Worm (Caenorhabditis elegans) whole organism, L4 larva: ENCODE data around the gene C49C3.10.
A peak's percentile ranks its signal among the peaks of the same experiment; 100 is the strongest.

Experiments used
- D1046.2 ChIP-seq: fragments of 200-800 bp; sonication (Bioruptor generic); IDR thresholded peaks from 2 replicates; pipeline ENCODE4 v1.3.6; 2022; ENCODE audit warnings: missing genetic modification characterization, missing compliant biosample characterization
- F10B5.3 ChIP-seq: sonication (generic microtip); optimal IDR thresholded peaks from 2 replicates; lab custom pipeline; 2016; ENCODE audit warnings: mild to moderate bottlenecking, missing genetic modification characterization, missing compliant biosample characterization
- F26F4.8 ChIP-seq: fragments of 200-800 bp; sonication (Bioruptor generic); conservative IDR thresholded peaks from 2 replicates; pipeline ENCODE4 v1.3.6; 2022; ENCODE audit warnings: missing genetic modification characterization, missing compliant biosample characterization
- F37D6.2 ChIP-seq: sonication (generic microtip); optimal IDR thresholded peaks from 2 replicates; lab custom pipeline; 2016; ENCODE audit warnings: mild to moderate bottlenecking, missing genetic modification characterization, missing compliant biosample characterization
- F44E2.7 ChIP-seq: fragments of 200-800 bp; sonication (Bioruptor generic); IDR thresholded peaks from 2 replicates; pipeline ENCODE4 v2.1.2; 2022; ENCODE audit warnings: missing genetic modification characterization, missing compliant biosample characterization
- R02D3.7 ChIP-seq: fragments of 150-350 bp; sonication (generic microtip); optimal IDR thresholded peaks from 3 replicates; lab custom pipeline; 2014; ENCODE audit warnings: missing biosample characterization, missing genetic modification characterization
- ZK546.5 ChIP-seq, 2 experiments: sonication (generic microtip); optimal IDR thresholded peaks; 2 replicates each; lab custom pipeline; 2017; ENCODE audit warnings: missing biosample characterization in 2 of 2, missing genetic modification characterization in 2 of 2
- aly-2 ChIP-seq: sonication (generic microtip); optimal IDR thresholded peaks from 2 replicates; lab custom pipeline; 2018; ENCODE audit warnings: missing biosample characterization, missing genetic modification characterization
- attf-4 ChIP-seq: sonication (generic microtip); optimal IDR thresholded peaks from 3 replicates; lab custom pipeline; 2017; ENCODE audit warnings: missing biosample characterization, missing genetic modification characterization
- ceh-20 ChIP-seq: fragments of 200-800 bp; sonication (Bioruptor generic); IDR thresholded peaks from 2 replicates; pipeline ENCODE4 v1.3.6; 2022; ENCODE audit warnings: missing genetic modification reagents, missing genetic modification characterization, missing compliant biosample characterization
- ctbp-1 ChIP-seq: fragments of 200-800 bp; sonication (Bioruptor generic); IDR thresholded peaks from 2 replicates; pipeline ENCODE4 v1.3.6; 2022; ENCODE audit warnings: missing genetic modification reagents, missing genetic modification characterization, missing compliant biosample characterization
- dmd-6 ChIP-seq: fragments of 200-800 bp; sonication (Bioruptor generic); IDR thresholded peaks from 2 replicates; pipeline ENCODE4 v1.3.6; 2022; ENCODE audit warnings: missing genetic modification reagents, missing genetic modification characterization, missing compliant biosample characterization
- dve-1 ChIP-seq: sonication (generic microtip); optimal IDR thresholded peaks from 2 replicates; lab custom pipeline; 2017; ENCODE audit warnings: antibody characterized with exemption, mild to moderate bottlenecking, missing genetic modification characterization, missing compliant biosample characterization; ENCODE audit not compliant: insufficient read depth
- fkh-10 ChIP-seq: fragments of 150-350 bp; optimal IDR thresholded peaks from 2 replicates; lab custom pipeline; 2014; ENCODE audit warnings: missing biosample characterization, missing genetic modification reagents, missing genetic modification characterization
- gei-8 ChIP-seq: fragments of 200-800 bp; sonication (Bioruptor generic); optimal IDR thresholded peaks from 2 replicates; lab custom pipeline; 2018; ENCODE audit warnings: mild to moderate bottlenecking, missing genetic modification characterization, missing compliant biosample characterization
- hlh-30 ChIP-seq: sonication (generic microtip); optimal IDR thresholded peaks from 2 replicates; lab custom pipeline; 2017; ENCODE audit warnings: antibody characterized with exemption, mild to moderate bottlenecking, missing genetic modification characterization, missing compliant biosample characterization; ENCODE audit not compliant: insufficient read depth
- hmg-1.1 ChIP-seq: fragments of 200-800 bp; sonication (Bioruptor generic); IDR thresholded peaks from 2 replicates; pipeline ENCODE4 v1.3.6; 2022; ENCODE audit warnings: missing genetic modification reagents, missing genetic modification characterization, missing compliant biosample characterization
- jun-1 ChIP-seq: fragments of 150-350 bp; optimal IDR thresholded peaks from 2 replicates; lab custom pipeline; 2014; ENCODE audit warnings: missing biosample characterization, missing genetic modification reagents, missing genetic modification characterization
- lin-13 ChIP-seq: fragments of 150-350 bp; optimal IDR thresholded peaks from 2 replicates; lab custom pipeline; 2014; ENCODE audit warnings: missing biosample characterization, missing genetic modification reagents, missing genetic modification characterization
- lin-39 ChIP-seq: fragments of 150-350 bp; optimal IDR thresholded peaks from 2 replicates; lab custom pipeline; 2014; ENCODE audit warnings: missing biosample characterization, missing genetic modification reagents, missing genetic modification characterization
- lir-3 ChIP-seq: sonication (generic microtip); optimal IDR thresholded peaks from 2 replicates; lab custom pipeline; 2016; ENCODE audit warnings: mild to moderate bottlenecking, missing genetic modification characterization, missing compliant biosample characterization
- lsy-2 ChIP-seq, 2 experiments: fragments of 150-350 bp in 1 of 2; sonication (generic microtip) in 1 of 2; optimal IDR thresholded peaks; 2 replicates each; lab custom pipeline; 2014 to 2017; ENCODE audit warnings: missing biosample characterization in 2 of 2, missing genetic modification characterization in 2 of 2
- madf-5 ChIP-seq, 2 experiments: fragments of 200-800 bp; sonication (Bioruptor generic); IDR thresholded peaks; 2 replicates each; pipeline ENCODE4 v1.3.6; 2022; ENCODE audit warnings: missing compliant biosample characterization in 2 of 2, missing genetic modification characterization in 2 of 2
- mep-1 ChIP-seq: fragments of 150-350 bp; sonication (generic microtip); optimal IDR thresholded peaks from 3 replicates; lab custom pipeline; 2014; ENCODE audit warnings: missing biosample characterization, missing genetic modification characterization
- nhr-102 ChIP-seq: sonication (generic microtip); optimal IDR thresholded peaks from 2 replicates; lab custom pipeline; 2016; ENCODE audit warnings: mild to moderate bottlenecking, missing genetic modification characterization, moderate library complexity, missing compliant biosample characterization
- nhr-11 ChIP-seq: fragments of 150-350 bp; optimal IDR thresholded peaks from 2 replicates; lab custom pipeline; 2014; ENCODE audit warnings: missing biosample characterization, missing genetic modification characterization
- nhr-237 ChIP-seq: sonication (generic microtip); optimal IDR thresholded peaks from 2 replicates; lab custom pipeline; 2017; ENCODE audit warnings: missing biosample characterization, missing genetic modification characterization
- nhr-25 ChIP-seq: sonication (generic microtip); optimal IDR thresholded peaks from 2 replicates; lab custom pipeline; 2017; ENCODE audit warnings: missing genetic modification characterization, mild to moderate bottlenecking, missing compliant biosample characterization, antibody characterized with exemption, moderate library complexity, borderline replicate concordance; ENCODE audit not compliant: insufficient read depth
- nhr-28 ChIP-seq: fragments of 150-350 bp; optimal IDR thresholded peaks from 2 replicates; lab custom pipeline; 2014; ENCODE audit warnings: missing biosample characterization, missing genetic modification characterization
- nhr-48 ChIP-seq: sonication (generic microtip); optimal IDR thresholded peaks from 2 replicates; lab custom pipeline; 2016; ENCODE audit warnings: mild to moderate bottlenecking, missing genetic modification characterization, missing compliant biosample characterization
- nhr-77 ChIP-seq: fragments of 150-350 bp; optimal IDR thresholded peaks from 2 replicates; lab custom pipeline; 2014; ENCODE audit warnings: missing biosample characterization, missing genetic modification characterization
- php-3 ChIP-seq: fragments of 200-800 bp; sonication (Bioruptor generic); IDR thresholded peaks from 2 replicates; pipeline ENCODE4 v1.3.6; 2022; ENCODE audit warnings: missing genetic modification reagents, missing genetic modification characterization, missing compliant biosample characterization
- pqm-1 ChIP-seq: sonication (generic microtip); optimal IDR thresholded peaks from 2 replicates; lab custom pipeline; 2017; ENCODE audit warnings: missing biosample characterization, missing genetic modification characterization
- saeg-2 ChIP-seq: fragments of 200-800 bp; sonication (Bioruptor generic); IDR thresholded peaks from 2 replicates; pipeline ENCODE4 v1.3.6; 2022; ENCODE audit warnings: missing genetic modification reagents, missing genetic modification characterization, missing compliant biosample characterization
- sdz-12 ChIP-seq: fragments of 200-800 bp; sonication (Bioruptor generic); optimal IDR thresholded peaks from 2 replicates; lab custom pipeline; 2018; ENCODE audit warnings: mild to moderate bottlenecking, missing genetic modification characterization, missing compliant biosample characterization
- unc-130 ChIP-seq: sonication (generic microtip); optimal IDR thresholded peaks from 2 replicates; lab custom pipeline; 2016; ENCODE audit warnings: missing genetic modification reagents, missing genetic modification characterization, missing compliant biosample characterization
- unc-39 ChIP-seq: sonication (generic microtip); optimal IDR thresholded peaks from 2 replicates; lab custom pipeline; 2017; ENCODE audit warnings: missing biosample characterization, missing genetic modification characterization
- unc-62 ChIP-seq, 3 experiments: fragments of 150-350 bp in 1 of 3; sonication (generic microtip); optimal IDR thresholded peaks in 2 of 3; peaks in 1 of 3; 1 replicate in 1 of 3; 2 replicates in 2 of 3; lab custom pipeline; 2014 to 2017; ENCODE audit warnings: missing biosample characterization in 3 of 3, missing genetic modification characterization in 3 of 3, missing genetic modification reagents in 3 of 3, missing genotype in 1 of 3
- zfp-2 ChIP-seq: sonication (generic microtip); optimal IDR thresholded peaks from 2 replicates; lab custom pipeline; 2016; ENCODE audit warnings: mild to moderate bottlenecking, missing genetic modification characterization, missing compliant biosample characterization

C49C3.10 gene

ce11 chrIV:17367294-17367693 is 28.5 kb upstream of the C49C3.10 start, which contains the start of gene zipt-17 (continued):
- no peak for TF ChIP-seq F44E2.7 (GFP tag; lab: Robert Waterston, UW)
- TF ChIP-seq, all 104 proteins: peak for 0

- peak in 1 of 2 experiments; percentile 37 for TF ChIP-seq unc-62 (GFP tag; optimal IDR thresholded peaks at IDR 0.05 in 1 of 2; lab: Kevin White, UChicago)
- no peak for TF ChIP-seq unc-62 (tag; optimal IDR thresholded peaks at IDR 0.05; lab: Kevin White, UChicago)
- no peak for TF ChIP-seq nhr-25 (tag; lab: Kevin White, UChicago)
These were observed 22.4 kb upstream of the C49C3.10 start, which contains the start of gene clec-202 for ce11 chrIV:17361143-17361542. Gene clec-202, plus strand, starts transcription at chrIV:17361443.

ce11 chrIV:17351586-17351985 is 12.8 kb upstream of the C49C3.10 start, which contains the start of gene clec-199:
Gene clec-199, plus strand, starts transcription at chrIV:17351886.
- TF ChIP-seq R02D3.7 (tag; lab: Kevin White, UChicago) (no peak), lsy-2 (tag; optimal IDR thresholded peaks at IDR 0.05; lab: Kevin White, UChicago) (no peak), ctbp-1 (GFP tag; lab: Robert Waterston, UW) (no peak), nhr-237 (tag; lab: Kevin White, UChicago) (no peak), pqm-1 (no peak), hlh-30 (tag; lab: Kevin White, UChicago) (no peak), madf-5 (GFP tag; IDR thresholded peaks at IDR 0.05; lab: Robert Waterston, UW) (no peak), lin-13 (GFP tag; lab: Kevin White, UChicago) (no peak), dve-1 (tag; lab: Kevin White, UChicago) (no peak), attf-4 (tag; lab: Kevin White, UChicago) (no peak), unc-62 (GFP tag; optimal IDR thresholded peaks at IDR 0.05 in 1 of 2; lab: Kevin White, UChicago) (no peak), unc-62 (tag; optimal IDR thresholded peaks at IDR 0.05; lab: Kevin White, UChicago) (no peak), saeg-2 (no peak), F10B5.3 (no peak), mep-1 (tag; lab: Kevin White, UChicago) (no peak)

- no peak for TF ChIP-seq nhr-28
- TF ChIP-seq lsy-2 (tag; optimal IDR thresholded peaks at IDR 0.05; lab: Kevin White, UChicago), result no peak
- no peak for TF ChIP-seq hlh-30 (tag; lab: Kevin White, UChicago)
- TF ChIP-seq sdz-12 (GFP tag; lab: Kevin White, UChicago), result no peak
- no peak for TF ChIP-seq D1046.2
- TF ChIP-seq jun-1 (tag; lab: Kevin White, UChicago), result no peak
- no peak for TF ChIP-seq unc-39 (tag; lab: Kevin White, UChicago)
- TF ChIP-seq F37D6.2 (tag; lab: Kevin White, UChicago), result no peak
- no peak for TF ChIP-seq hmg-1.1
These were observed 7.9 kb upstream of the C49C3.10 start, which contains the start of the genes clec-197 and clec-198 for ce11 chrIV:17346599-17347218. Gene clec-197, minus strand, starts transcription at chrIV:17346699. Gene clec-198, plus strand, starts transcription at chrIV:17347168.

- TF ChIP-seq ceh-20 (GFP tag; lab: Robert Waterston, UW) (no peak), fkh-10 (GFP tag; lab: Kevin White, UChicago) (no peak), F44E2.7 (GFP tag; lab: Robert Waterston, UW) (no peak)
These were observed 4.7 kb upstream of the C49C3.10 start, which contains the start of gene C49C3.11 for ce11 chrIV:17343482-17343881. Gene C49C3.11, plus strand, starts transcription at chrIV:17343782.

ce11 chrIV:17342667-17343066 is 3.9 kb upstream of the C49C3.10 start, which contains the start of gene C49C3.21:
Gene C49C3.21, plus strand, starts transcription at chrIV:17342967.
- TF ChIP-seq dmd-6 (GFP tag; lab: Robert Waterston, UW) (no peak), unc-130 (no peak), nhr-102 (tag; lab: Kevin White, UChicago) (no peak), nhr-11 (no peak), php-3 (GFP tag; lab: Robert Waterston, UW) (no peak), gei-8 (GFP tag; lab: Kevin White, UChicago) (no peak), ZK546.5 (tag; optimal IDR thresholded peaks at IDR 0.05; lab: Kevin White, UChicago) (no peak), fkh-10 (GFP tag; lab: Kevin White, UChicago) (no peak), nhr-48 (tag; lab: Kevin White, UChicago) (no peak), lir-3 (tag; lab: Kevin White, UChicago) (no peak), F26F4.8 (no peak), saeg-2 (no peak), aly-2 (tag; lab: Kevin White, UChicago) (no peak), zfp-2 (tag; lab: Kevin White, UChicago) (no peak), nhr-77 (no peak), lin-39 (tag; lab: Kevin White, UChicago) (no peak)
